Worm (Caenorhabditis elegans) whole organism, L4/young adult: Measurements from ENCODE around the gene Y49E10.4.

ENCODE experiments used
- W03F9.2 ChIP-seq: fragments of 150-350 bp; optimal IDR thresholded peaks from 2 replicates; lab custom pipeline; 2014; ENCODE audit warnings: missing biosample characterization, missing genetic modification characterization
- dao-5 ChIP-seq: sonication (generic microtip); optimal IDR thresholded peaks from 2 replicates; lab custom pipeline; 2016; ENCODE audit warnings: missing genotype, missing genetic modification characterization, moderate library complexity, missing compliant biosample characterization
- him-1 ChIP-seq: sonication (generic microtip); optimal IDR thresholded peaks from 2 replicates; lab custom pipeline; 2016; ENCODE audit warnings: missing genotype, missing genetic modification reagents, missing genetic modification characterization, missing compliant biosample characterization

DNA sequence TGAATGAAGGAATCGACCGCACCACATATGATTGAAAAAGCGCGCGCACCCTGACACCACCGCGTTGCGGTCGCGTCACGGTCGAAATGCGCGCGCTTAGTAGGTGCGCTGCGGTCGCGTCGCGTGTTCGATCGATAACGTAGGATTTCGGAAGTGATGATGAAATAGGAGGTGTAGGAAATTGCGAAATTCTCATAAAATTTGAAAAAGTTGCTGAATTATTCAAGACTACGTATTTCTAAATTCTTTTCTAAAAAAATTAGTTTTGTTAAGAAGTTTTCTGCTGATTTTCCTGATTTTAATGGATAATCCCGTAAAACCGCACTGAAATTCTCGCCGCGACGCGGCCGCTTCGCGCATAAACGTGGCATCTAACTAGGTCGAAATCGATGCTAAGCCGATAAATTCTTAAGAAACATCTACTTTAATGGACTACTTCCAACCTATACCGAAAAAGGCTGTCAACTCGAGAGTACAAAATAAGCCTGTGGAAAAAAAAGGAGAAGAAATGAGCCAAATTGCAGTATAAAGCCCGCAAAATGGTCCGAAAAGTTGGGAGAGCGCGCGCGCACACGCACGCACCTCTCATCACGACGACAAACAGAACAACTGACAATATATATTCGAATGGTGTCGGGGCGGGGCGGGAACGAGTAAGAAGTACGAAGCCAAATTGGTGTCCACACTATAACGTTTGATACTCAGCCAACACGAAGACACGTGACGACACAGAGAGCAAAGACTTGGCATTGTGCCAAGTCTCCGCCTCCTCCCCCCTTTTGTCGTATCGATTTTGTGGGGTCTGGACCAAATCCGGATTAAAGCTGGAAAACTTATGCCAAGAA, 14.9 kb downstream of the Y49E10.4 start, which contains the start of gene his-72:
- TF ChIP-seq him-1 = no peak
- TF ChIP-seq W03F9.2 (tag; lab: Kevin White, UChicago) = no peak
- no peak for TF ChIP-seq dao-5 (tag; lab: Kevin White, UChicago)
